Fruit fly (Drosophila melanogaster): ENCODE measurements around the gene Bub1.

DNA sequence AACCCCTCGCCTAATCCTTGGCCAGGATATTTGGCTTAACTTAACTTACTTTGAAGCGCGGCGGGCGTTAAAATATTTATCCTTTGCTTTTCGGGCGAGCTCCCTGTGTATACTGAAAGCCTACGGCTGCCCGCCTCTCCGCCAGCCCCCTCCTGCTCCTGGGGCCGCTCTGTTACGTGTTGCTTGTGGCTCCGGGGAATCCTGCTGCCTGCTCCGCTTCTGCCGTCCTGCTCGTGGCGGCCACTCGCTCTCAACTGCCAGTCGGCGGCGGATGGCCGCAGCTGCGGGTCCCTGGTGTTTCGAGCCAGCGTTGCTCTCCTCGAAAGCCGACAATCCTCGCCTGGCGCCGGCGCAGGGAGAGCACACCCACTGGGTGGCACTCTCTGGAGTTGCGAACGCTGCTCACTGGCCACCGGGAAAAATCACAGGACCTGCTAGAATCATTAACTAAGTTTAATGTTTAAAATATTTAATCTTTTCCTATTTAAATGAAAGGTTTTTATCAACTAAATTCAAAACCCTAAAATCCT, 36.0 kb downstream of the Bub1 start, which contains the start of gene CG14024:
- TF ChIP-seq Myc (optimal IDR thresholded peaks at IDR 0.05), result no peak
- no peak for TF ChIP-seq ttk (optimal IDR thresholded peaks at IDR 0.05)
- no peak for TF ChIP-seq Sin3A (optimal IDR thresholded peaks at IDR 0.05)
